Fruit fly (Drosophila melanogaster) whole organism, pupa: Measurements from ENCODE around the gene CG2211.
A peak's percentile ranks its signal among the peaks of the same experiment; 100 is the strongest.

Experiments used
- CG10348 ChIP-seq: fragments of 200-800 bp; sonication (Bioruptor generic); IDR thresholded peaks from 2 replicates; pipeline ENCODE4 v1.3.6; 2022; ENCODE audit warnings: missing biosample characterization, missing genetic modification characterization
- CG12605 ChIP-seq: fragments of 200-800 bp; sonication (Bioruptor generic); IDR thresholded peaks from 2 replicates; pipeline ENCODE4 v1.3.6; 2022; ENCODE audit warnings: missing biosample characterization, missing genetic modification characterization
- CG13204 ChIP-seq: fragments of 200-800 bp; sonication (Bioruptor generic); optimal IDR thresholded peaks from 2 replicates; lab custom pipeline; 2018; ENCODE audit warnings: missing biosample characterization, mild to moderate bottlenecking, missing genetic modification characterization, moderate library complexity
- CG14655 ChIP-seq: fragments of 200-800 bp; sonication (Bioruptor generic); optimal IDR thresholded peaks from 3 replicates; lab custom pipeline; 2017; ENCODE audit warnings: mild to moderate bottlenecking, missing biosample characterization, missing genetic modification reagents, missing genetic modification characterization
- CG15710 ChIP-seq: fragments of 200-800 bp; sonication (Bioruptor generic); optimal IDR thresholded peaks from 2 replicates; lab custom pipeline; 2018; ENCODE audit warnings: missing biosample characterization, mild to moderate bottlenecking, missing genetic modification characterization, moderate library complexity
- CG17806 ChIP-seq: fragments of 200-800 bp; sonication (Bioruptor generic); optimal IDR thresholded peaks from 2 replicates; lab custom pipeline; 2018; ENCODE audit warnings: missing biosample characterization, mild to moderate bottlenecking, missing genetic modification characterization, moderate library complexity
- CG32121 ChIP-seq: fragments of 200-800 bp; sonication (Bioruptor generic); IDR thresholded peaks from 2 replicates; pipeline ENCODE4 v1.3.6; 2022; ENCODE audit warnings: missing biosample characterization, missing genetic modification characterization
- CG34367 ChIP-seq: fragments of 200-800 bp; sonication (Bioruptor generic); optimal IDR thresholded peaks from 2 replicates; lab custom pipeline; 2018; ENCODE audit warnings: missing biosample characterization, mild to moderate bottlenecking, missing genetic modification characterization
- CG4496 ChIP-seq: fragments of 200-800 bp; sonication (Bioruptor generic); IDR thresholded peaks from 3 replicates; pipeline ENCODE4 v1.3.6; 2022; ENCODE audit warnings: missing biosample characterization, missing genetic modification characterization
- CG8159 ChIP-seq: fragments of 200-800 bp; sonication (Bioruptor generic); optimal IDR thresholded peaks from 3 replicates; lab custom pipeline; 2018; ENCODE audit warnings: missing biosample characterization, mild to moderate bottlenecking, missing genetic modification characterization, moderate library complexity
- CG8301 ChIP-seq: fragments of 200-800 bp; sonication (Bioruptor generic); optimal IDR thresholded peaks from 2 replicates; lab custom pipeline; 2018; ENCODE audit warnings: missing biosample characterization, mild to moderate bottlenecking, missing genetic modification characterization
- CG9948 ChIP-seq: fragments of 200-800 bp; sonication (Bioruptor generic); optimal IDR thresholded peaks from 2 replicates; lab custom pipeline; 2018; ENCODE audit warnings: missing biosample characterization, mild to moderate bottlenecking, missing genetic modification characterization, moderate library complexity
- D1 ChIP-seq: fragments of 200-800 bp; sonication (Bioruptor generic); optimal IDR thresholded peaks from 2 replicates; lab custom pipeline; 2018; ENCODE audit warnings: missing biosample characterization, mild to moderate bottlenecking, missing genetic modification characterization, moderate library complexity
- EcR ChIP-seq: fragments of 200-800 bp; sonication (Bioruptor generic); optimal IDR thresholded peaks from 3 replicates; lab custom pipeline; 2019; ENCODE audit warnings: missing biosample characterization, missing genetic modification characterization, mild to moderate bottlenecking, moderate library complexity, missing genetic modification reagents
- Ets98B ChIP-seq: fragments of 200-800 bp; sonication (Bioruptor generic); IDR thresholded peaks from 2 replicates; pipeline ENCODE4 v1.3.6; 2022; ENCODE audit warnings: missing biosample characterization, missing genetic modification characterization
- Pif1A ChIP-seq: fragments of 200-800 bp; sonication (Bioruptor generic); optimal IDR thresholded peaks from 3 replicates; lab custom pipeline; 2016; ENCODE audit warnings: missing biosample characterization, missing genetic modification characterization
- Pif1B ChIP-seq: fragments of 200-800 bp; sonication (Bioruptor generic); optimal IDR thresholded peaks from 3 replicates; lab custom pipeline; 2016; ENCODE audit warnings: missing biosample characterization, missing genetic modification characterization
- Snoo ChIP-seq: fragments of 200-800 bp; sonication (Bioruptor generic); optimal IDR thresholded peaks from 3 replicates; lab custom pipeline; 2017; ENCODE audit warnings: missing biosample characterization, mild to moderate bottlenecking, missing genetic modification characterization, inconsistent platforms
- fd96Ca ChIP-seq: fragments of 200-800 bp; sonication (Bioruptor generic); IDR thresholded peaks from 3 replicates; pipeline ENCODE4 v1.3.6; 2022; ENCODE audit warnings: missing biosample characterization, missing genetic modification characterization
- gl ChIP-seq: fragments of 200-800 bp; sonication (Bioruptor generic); optimal IDR thresholded peaks from 2 replicates; lab custom pipeline; 2018; ENCODE audit warnings: missing biosample characterization, mild to moderate bottlenecking, missing genetic modification characterization
- rn ChIP-seq: fragments of 200-800 bp; sonication (Bioruptor generic); IDR thresholded peaks from 2 replicates; pipeline ENCODE4 v1.3.6; 2022; ENCODE audit warnings: missing biosample characterization, missing genetic modification characterization

CG2211 gene

DNA sequence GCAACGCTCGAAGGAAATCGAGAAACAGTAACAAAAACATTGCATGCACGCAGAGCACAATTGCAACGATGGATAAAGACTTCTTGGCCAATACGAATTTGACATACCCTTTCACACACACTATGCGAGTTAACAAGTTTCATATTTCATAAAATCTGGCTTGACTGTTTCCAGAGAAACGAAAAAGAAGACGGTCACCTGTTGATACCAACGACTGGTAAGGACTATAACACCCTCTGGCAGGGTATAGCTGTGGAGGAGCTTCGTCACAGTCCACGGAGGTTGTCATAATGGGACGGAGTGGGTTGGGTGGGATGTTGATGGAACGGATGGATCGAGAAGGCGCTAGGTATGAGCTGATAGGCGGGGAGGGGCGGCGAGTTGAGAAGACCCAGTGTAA, 13.1 kb upstream of the CG2211 start:
- TF ChIP-seq CG14655 = no peak
- TF ChIP-seq CG9948 (tag; lab: Kevin White, UChicago) = peak; percentile 75
- no peak for TF ChIP-seq Pif1A (GFP tag; lab: Kevin White, UChicago)
- no peak for TF ChIP-seq CG10348 (GFP tag; lab: Robert Waterston, UW)
- no peak for TF ChIP-seq D1 (tag; lab: Kevin White, UChicago)
- TF ChIP-seq CG13204 = no peak
- peak; percentile 87 for TF ChIP-seq CG4496 (GFP tag; lab: Robert Waterston, UW)
- TF ChIP-seq EcR = peak; percentile 36
- TF ChIP-seq Pif1B (GFP tag; lab: Kevin White, UChicago) = peak; percentile 63
- TF ChIP-seq CG17806 = peak; percentile 68
- peak; percentile 78 for TF ChIP-seq CG34367
- peak; percentile 72 for TF ChIP-seq Snoo
- peak; percentile 64 for TF ChIP-seq gl
- peak; percentile 91 for TF ChIP-seq Ets98B (GFP tag; lab: Robert Waterston, UW)
- TF ChIP-seq CG15710 = peak; percentile 83
- peak; percentile 79 for TF ChIP-seq CG8301
- peak; percentile 75 for TF ChIP-seq CG12605 (GFP tag; lab: Robert Waterston, UW)
- TF ChIP-seq rn (GFP tag; lab: Robert Waterston, UW) = peak; percentile 68
- TF ChIP-seq CG32121 (GFP tag; lab: Robert Waterston, UW) = peak; percentile 81
- peak; percentile 73 for TF ChIP-seq CG8159 (tag; lab: Kevin White, UChicago)
- TF ChIP-seq fd96Ca (GFP tag; lab: Robert Waterston, UW) = peak; percentile 92

DNA sequence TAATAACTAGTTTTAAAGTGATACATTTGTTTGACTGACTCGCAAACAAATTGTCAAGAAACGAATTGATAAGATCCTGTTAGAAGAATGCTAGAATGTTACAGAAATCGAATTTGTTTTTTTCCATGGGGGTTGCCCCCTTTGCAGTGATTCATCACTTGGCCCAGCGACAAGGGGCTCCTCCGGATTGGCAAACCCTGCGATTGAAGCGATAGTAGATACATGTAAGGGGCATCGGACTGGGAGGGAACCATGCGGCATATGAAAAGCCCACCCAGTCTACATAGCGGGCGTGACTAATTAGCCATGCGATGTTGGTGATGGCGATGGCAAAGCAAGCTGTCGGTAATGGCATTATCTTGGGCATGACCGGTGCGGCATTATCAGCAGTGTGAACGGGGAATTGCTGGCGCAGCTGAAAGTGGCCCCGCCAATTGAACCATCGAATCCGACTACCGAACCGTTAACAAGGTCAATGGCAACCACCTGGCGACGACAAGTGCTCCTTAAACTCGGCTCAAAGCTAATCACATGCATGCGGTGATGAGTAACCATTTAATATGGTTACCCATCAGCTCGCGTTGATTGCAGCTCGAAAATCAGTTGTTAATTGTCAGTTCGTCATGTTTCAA, 11.9 kb upstream of the CG2211 start:
- TF ChIP-seq rn (GFP tag; lab: Robert Waterston, UW) (no peak), CG17806 (no peak), CG4496 (GFP tag; lab: Robert Waterston, UW) (0 out of 3 replicates have a peak, but pooled peaks have one; percentile 8), EcR (peak; percentile 42)
- TF ChIP-seq, all 21 proteins: peak for 2

DNA sequence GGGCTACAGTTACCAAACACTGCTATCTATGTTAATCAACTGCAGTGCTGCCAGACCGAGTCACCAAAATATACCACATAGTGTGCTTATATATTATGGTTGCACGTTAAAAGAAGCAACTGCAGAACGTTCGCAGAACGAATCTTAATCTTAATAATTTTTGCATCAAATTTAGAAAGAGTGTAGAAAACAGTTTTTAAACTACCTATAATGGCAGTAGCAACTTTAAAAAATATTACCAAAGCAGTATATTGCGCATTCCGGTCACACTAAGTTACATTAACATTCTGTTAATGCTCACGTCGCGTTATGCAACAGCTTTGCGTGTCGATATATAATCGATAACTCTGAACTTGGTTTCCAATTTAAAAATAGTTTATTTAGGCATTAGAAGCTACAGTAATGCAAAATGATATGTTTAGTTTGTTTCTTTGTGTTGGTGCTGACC, 7.0 kb upstream of the CG2211 start, which contains the start of gene indra:
Gene indra, minus strand, starts transcription at position 271 of the 448 bp plus-strand sequence.
- TF ChIP-seq Ets98B (GFP tag; lab: Robert Waterston, UW) = peak; percentile 38; the same call in 1 of the 2 replicates
- TF ChIP-seq CG4496 (GFP tag; lab: Robert Waterston, UW) = peak; percentile 41; the same call in 1 of the 3 replicates
- 0 out of 2 replicates have a peak, but pooled peaks have one; percentile 14 for TF ChIP-seq CG12605 (GFP tag; lab: Robert Waterston, UW)
- TF ChIP-seq rn (GFP tag; lab: Robert Waterston, UW) = peak; percentile 32; the same call in 1 of the 2 replicates
- TF ChIP-seq CG15710 = peak; percentile 54
- TF ChIP-seq fd96Ca (GFP tag; lab: Robert Waterston, UW) = no peak
- no peak for TF ChIP-seq CG8159 (tag; lab: Kevin White, UChicago)
- TF ChIP-seq EcR = no peak
- peak; percentile 29 for TF ChIP-seq CG17806
- TF ChIP-seq CG14655 = no peak
- 0 out of 2 replicates have a peak, but pooled peaks have one; percentile 32 for TF ChIP-seq CG32121 (GFP tag; lab: Robert Waterston, UW)

DNA sequence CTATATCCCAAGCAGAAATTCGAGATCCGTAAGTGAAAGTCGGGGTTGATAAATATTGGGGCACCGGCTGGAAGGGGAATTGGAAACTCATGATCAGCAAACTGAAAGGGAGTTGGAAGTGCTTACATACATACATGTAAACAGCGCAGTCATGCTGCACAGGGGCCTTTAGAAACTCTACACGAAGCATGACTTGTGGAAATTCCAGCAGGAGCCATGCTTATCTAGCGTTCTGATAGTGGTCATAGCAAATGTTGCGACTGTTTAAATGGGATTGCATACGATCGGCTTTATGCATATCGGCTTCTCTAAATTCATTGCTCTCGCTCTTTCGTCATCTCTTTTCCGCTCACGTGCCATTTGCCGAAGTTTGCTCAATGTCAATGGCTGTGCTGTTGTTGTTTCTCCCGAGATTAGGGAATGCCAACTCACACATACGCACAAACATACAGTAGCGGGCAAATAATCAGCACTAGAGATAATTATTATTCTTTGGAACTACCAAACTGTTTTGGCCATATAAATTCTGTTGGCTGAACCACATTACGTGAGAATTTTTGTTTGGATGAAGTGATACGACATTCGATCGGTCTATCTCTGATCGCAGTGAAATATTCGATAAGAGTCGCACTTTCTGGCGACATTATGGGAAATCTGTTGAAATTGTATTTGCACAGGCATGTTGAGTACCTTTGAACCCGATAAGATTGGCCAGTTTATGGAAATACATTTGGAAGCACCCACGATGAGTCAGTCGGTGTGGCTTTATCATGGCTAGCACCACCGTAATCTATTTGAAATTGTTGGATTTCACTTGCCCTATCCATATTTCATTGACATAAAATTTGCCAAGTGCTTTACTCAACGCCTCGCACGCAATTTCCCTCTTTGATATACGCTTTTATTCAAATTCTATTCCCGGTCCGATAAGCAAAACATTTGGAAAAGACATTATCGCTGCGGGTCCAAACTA, 1.1 kb upstream of the CG2211 start:
- no peak for TF ChIP-seq gl
- no peak for TF ChIP-seq rn (GFP tag; lab: Robert Waterston, UW)
- TF ChIP-seq D1 (tag; lab: Kevin White, UChicago) = no peak
- TF ChIP-seq Snoo = no peak
- TF ChIP-seq CG4496 (GFP tag; lab: Robert Waterston, UW) = no peak
- TF ChIP-seq CG13204 = no peak

DNA sequence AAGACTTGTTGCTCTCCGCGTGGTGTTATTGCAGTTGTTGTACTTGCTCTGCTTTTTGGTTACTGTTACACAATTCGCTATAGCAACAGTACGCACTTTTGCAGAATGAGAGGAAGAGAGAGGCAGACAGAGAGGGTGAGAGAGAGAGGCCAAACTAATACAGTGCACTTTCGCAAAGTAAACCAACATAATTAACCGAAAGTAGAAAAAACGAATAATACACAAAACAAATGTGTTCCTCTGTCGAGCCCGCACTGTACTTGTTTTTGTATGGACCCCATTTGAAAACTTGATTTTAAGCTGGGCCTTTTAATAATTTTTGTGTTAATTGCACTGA, 237 bp upstream of the CG2211 start:
- TF ChIP-seq fd96Ca (GFP tag; lab: Robert Waterston, UW) = peak; percentile 89
- peak; percentile 85 for TF ChIP-seq CG4496 (GFP tag; lab: Robert Waterston, UW)
- no peak for TF ChIP-seq CG15710
- TF ChIP-seq D1 (tag; lab: Kevin White, UChicago) = no peak
- TF ChIP-seq CG8301 = peak; percentile 40
- TF ChIP-seq Pif1A (GFP tag; lab: Kevin White, UChicago) = peak; percentile 72
- no peak for TF ChIP-seq CG8159 (tag; lab: Kevin White, UChicago)
- TF ChIP-seq CG17806 = peak; percentile 9
- no peak for TF ChIP-seq CG14655
- no peak for TF ChIP-seq CG10348 (GFP tag; lab: Robert Waterston, UW)
- TF ChIP-seq rn (GFP tag; lab: Robert Waterston, UW) = peak; percentile 63; the same call in 1 of the 2 replicates
- peak; percentile 91 for TF ChIP-seq Ets98B (GFP tag; lab: Robert Waterston, UW)
- peak; percentile 57 for TF ChIP-seq Pif1B (GFP tag; lab: Kevin White, UChicago)
- TF ChIP-seq EcR = no peak
- peak; percentile 35 for TF ChIP-seq CG9948 (tag; lab: Kevin White, UChicago)
- TF ChIP-seq CG12605 (GFP tag; lab: Robert Waterston, UW) = peak; percentile 67
- TF ChIP-seq gl = no peak
- no peak for TF ChIP-seq CG13204
- peak; percentile 82 for TF ChIP-seq CG32121 (GFP tag; lab: Robert Waterston, UW)
- no peak for TF ChIP-seq Snoo
